Worm (Caenorhabditis elegans): Measurements from ENCODE around the gene ugt-57.

The ugt-57 gene

DNA sequence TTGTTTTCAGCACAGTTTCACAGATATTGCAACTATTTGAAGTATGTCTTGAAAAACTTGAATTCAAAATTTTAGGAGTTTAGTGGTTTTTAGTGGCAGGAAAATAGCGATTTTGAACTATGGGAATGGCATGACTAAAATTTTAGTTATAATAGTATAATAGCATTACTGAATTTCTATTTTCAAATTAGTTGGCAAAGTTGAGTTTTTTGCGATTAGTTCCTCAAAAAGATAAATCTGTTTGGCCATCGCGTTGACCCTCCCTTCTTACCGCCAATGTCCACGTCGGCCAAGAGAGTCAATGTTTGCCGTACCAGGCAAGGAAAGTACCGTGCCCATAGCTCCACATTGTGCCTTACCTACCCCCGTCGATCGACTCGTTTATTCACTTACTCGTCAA, at the start of gene ugt-57:
Gene ugt-57, plus strand, starts transcription at position 301 of the 400 bp plus-strand sequence.
- TF ChIP-seq fos-1 (tag; optimal IDR thresholded peaks at IDR 0.05) (no peak), mdl-1 (tag; optimal IDR thresholded peaks at IDR 0.05) (no peak), hmg-11 (tag; optimal IDR thresholded peaks at IDR 0.05) (no peak), nhr-237 (tag; optimal IDR thresholded peaks at IDR 0.05) (no peak), nhr-67 (tag; optimal IDR thresholded peaks at IDR 0.05) (no peak), ceh-9 (tag; optimal IDR thresholded peaks at IDR 0.05) (no peak), jun-1 (tag; optimal IDR thresholded peaks at IDR 0.05) (no peak), daf-12 (tag; optimal IDR thresholded peaks at IDR 0.05) (no peak), nfya-1 (tag; optimal IDR thresholded peaks at IDR 0.05; ENCODE audit: insufficient read depth) (no peak), nhr-43 (tag; optimal IDR thresholded peaks at IDR 0.05; ENCODE audit: poor library complexity, severe bottlenecking) (no peak), pha-4 (tag; optimal IDR thresholded peaks at IDR 0.05) (no peak), tbx-2 (tag; optimal IDR thresholded peaks at IDR 0.05) (no peak), unc-39 (tag; optimal IDR thresholded peaks at IDR 0.05) (no peak), unc-62 (GFP tag; optimal IDR thresholded peaks at IDR 0.05) (no peak), nhr-11 (tag; optimal IDR thresholded peaks at IDR 0.05) (no peak)

- TF ChIP-seq elt-2 (tag; optimal IDR thresholded peaks at IDR 0.05) (no peak), R02D3.7 (tag; optimal IDR thresholded peaks at IDR 0.05) (no peak), unc-62 (GFP tag; optimal IDR thresholded peaks at IDR 0.05) (no peak), ceh-82 (tag; optimal IDR thresholded peaks at IDR 0.05) (no peak), eor-1 (tag; optimal IDR thresholded peaks at IDR 0.05) (no peak), nhr-28 (tag; optimal IDR thresholded peaks at IDR 0.05) (no peak), nhr-25 (tag; optimal IDR thresholded peaks at IDR 0.05) (no peak), fkh-10 (GFP tag; optimal IDR thresholded peaks at IDR 0.05) (no peak), nhr-67 (tag; optimal IDR thresholded peaks at IDR 0.05) (no peak), elt-3 (tag; optimal IDR thresholded peaks at IDR 0.05) (no peak), fkh-2 (tag; optimal IDR thresholded peaks at IDR 0.05) (no peak), mdl-1 (tag; optimal IDR thresholded peaks at IDR 0.05) (no peak), tbx-2 (tag; optimal IDR thresholded peaks at IDR 0.05) (no peak), nhr-12 (tag; optimal IDR thresholded peaks at IDR 0.05) (no peak), nhr-23 (tag; optimal IDR thresholded peaks at IDR 0.05) (no peak), nhr-76 (tag; optimal IDR thresholded peaks at IDR 0.05) (no peak), nhr-237 (tag; optimal IDR thresholded peaks at IDR 0.05) (no peak), fos-1 (tag; optimal IDR thresholded peaks at IDR 0.05) (no peak), elt-1 (tag; optimal IDR thresholded peaks at IDR 0.05) (no peak)
Observed at ce11 chrX:6946789-6947188, 44.7 kb upstream of the ugt-57 start.

DNA sequence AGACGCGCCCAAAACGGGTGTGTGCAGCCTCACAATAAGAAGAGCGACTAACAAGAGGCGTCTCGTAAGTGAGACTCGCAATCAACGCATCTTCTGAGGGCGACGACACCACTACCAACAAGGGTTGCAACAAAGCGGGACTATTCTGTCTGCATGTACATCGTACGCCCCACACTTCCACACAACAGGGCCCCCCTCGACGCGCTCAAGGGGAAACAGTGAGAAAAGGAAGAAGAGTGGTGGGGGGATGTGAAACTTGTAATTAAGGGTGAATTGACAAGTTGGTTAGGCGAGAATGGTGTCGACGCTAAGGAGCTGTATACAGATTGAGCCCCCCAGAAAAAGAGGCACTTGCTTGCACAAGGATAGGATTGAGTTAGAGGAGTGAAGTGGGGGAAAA, 38.2 kb upstream of the ugt-57 start:
- no peak for TF ChIP-seq aly-2 (tag; optimal IDR thresholded peaks at IDR 0.05)
- TF ChIP-seq daf-12 (tag; optimal IDR thresholded peaks at IDR 0.05), result no peak
- TF ChIP-seq mml-1 (tag; optimal IDR thresholded peaks at IDR 0.05), result no peak
- no peak for TF ChIP-seq nhr-77 (tag; optimal IDR thresholded peaks at IDR 0.05)

- TF ChIP-seq elt-3 (tag; optimal IDR thresholded peaks at IDR 0.05), result no peak
- TF ChIP-seq egl-27 (tag; optimal IDR thresholded peaks at IDR 0.05), result no peak
- TF ChIP-seq sea-2 (GFP tag; optimal IDR thresholded peaks at IDR 0.05), result no peak
- TF ChIP-seq lin-15B (tag; optimal IDR thresholded peaks at IDR 0.05), result no peak
- no peak for TF ChIP-seq lin-39 (tag; optimal IDR thresholded peaks at IDR 0.05)
- no peak for TF ChIP-seq ceh-28 (tag; optimal IDR thresholded peaks at IDR 0.05)
- no peak for TF ChIP-seq ceh-9 (tag; optimal IDR thresholded peaks at IDR 0.05)
- no peak for TF ChIP-seq nfya-1 (tag; optimal IDR thresholded peaks at IDR 0.05; ENCODE audit: insufficient read depth)
- TF ChIP-seq ztf-4 (tag; optimal IDR thresholded peaks at IDR 0.05), result no peak
- no peak for TF ChIP-seq nhr-28 (tag; optimal IDR thresholded peaks at IDR 0.05)
- TF ChIP-seq lsy-12 (tag; optimal IDR thresholded peaks at IDR 0.05), result no peak
Observed at ce11 chrX:6956299-6956698, 35.2 kb upstream of the ugt-57 start, which contains the start of gene inx-1. Gene inx-1, minus strand, starts transcription at chrX:6956399.

All from whole organism, L3 larva.